Fruit fly (Drosophila melanogaster): ENCODE results near the gene snf.

The snf gene

DNA sequence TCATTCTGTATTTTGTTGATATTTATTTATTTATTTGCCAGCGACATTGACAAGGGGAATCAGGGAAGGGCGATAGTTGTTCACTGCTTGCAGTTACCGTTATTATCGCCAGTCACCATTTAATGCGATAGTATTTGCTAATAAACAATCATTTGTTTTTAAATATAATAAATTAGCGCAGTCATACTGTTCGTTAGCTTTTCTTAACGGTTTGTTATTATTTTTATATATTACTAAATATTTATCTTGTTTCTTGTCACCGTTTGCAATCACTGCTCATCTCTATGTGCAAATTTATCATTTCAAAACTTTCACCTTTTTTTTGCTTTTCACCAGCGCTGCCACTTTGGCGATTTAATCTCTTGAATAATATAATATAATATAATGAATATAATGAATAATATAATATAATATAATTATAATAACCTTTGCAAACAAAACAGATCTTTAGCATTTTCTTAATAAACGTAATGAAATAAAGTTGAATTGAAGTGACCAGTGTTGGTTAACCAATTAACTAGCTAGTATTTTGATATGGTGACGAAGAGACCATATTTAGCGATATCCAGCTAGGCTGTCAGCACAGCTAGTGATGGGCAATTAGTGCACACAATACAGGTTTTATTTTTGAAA is 20.3 kb downstream of the snf start, which contains the start of the genes CG3309 and XRCC1 (continued):
- TF ChIP-seq CG8290 (GFP tag; optimal IDR thresholded peaks at IDR 0.05): peak; percentile 97
- peak; percentile 94 to 98 for TF ChIP-seq CG8290 (tag; optimal IDR thresholded peaks at IDR 0.05)
- peak; percentile 33; the same call in 1 of the 2 replicates for TF ChIP-seq ranshi (GFP tag; IDR thresholded peaks at IDR 0.05)
- TF ChIP-seq CG1647 (GFP tag; optimal IDR thresholded peaks at IDR 0.05): no peak
- peak; percentile 47 for TF ChIP-seq CG2120 (GFP tag; optimal IDR thresholded peaks at IDR 0.05)
- no peak for TF ChIP-seq CG4854 (GFP tag; optimal IDR thresholded peaks at IDR 0.05)
- TF ChIP-seq schlank (tag; optimal IDR thresholded peaks at IDR 0.05): no peak
- TF ChIP-seq br (optimal IDR thresholded peaks at IDR 0.05): no peak
- TF ChIP-seq CG11504 (tag; optimal IDR thresholded peaks at IDR 0.05): peak; percentile 59
- no peak for TF ChIP-seq Hr78 (GFP tag; optimal IDR thresholded peaks at IDR 0.05)
- no peak for TF ChIP-seq Lim3 (GFP tag; IDR thresholded peaks at IDR 0.05)
- peak; percentile 53 for TF ChIP-seq Hmr (GFP tag; optimal IDR thresholded peaks at IDR 0.05)
- TF ChIP-seq Mad (GFP tag; optimal IDR thresholded peaks at IDR 0.05): peak; percentile 34
- no peak for TF ChIP-seq Hand (GFP tag; optimal IDR thresholded peaks at IDR 0.05)
- no peak for TF ChIP-seq CG10959 (GFP tag; IDR thresholded peaks at IDR 0.05)
- no peak for TF ChIP-seq maf-S (GFP tag; optimal IDR thresholded peaks at IDR 0.05)
- TF ChIP-seq slou (GFP tag; optimal IDR thresholded peaks at IDR 0.05): no peak
- TF ChIP-seq aop (GFP tag; IDR thresholded peaks at IDR 0.05): no peak
- TF ChIP-seq CG12236 (GFP tag; optimal IDR thresholded peaks at IDR 0.05): no peak
- no peak for TF ChIP-seq CG16863 (GFP tag; optimal IDR thresholded peaks at IDR 0.05)
- TF ChIP-seq CG34224 (GFP tag; IDR thresholded peaks at IDR 0.05; ENCODE audit: partially characterized antibody): peak; percentile 65

DNA sequence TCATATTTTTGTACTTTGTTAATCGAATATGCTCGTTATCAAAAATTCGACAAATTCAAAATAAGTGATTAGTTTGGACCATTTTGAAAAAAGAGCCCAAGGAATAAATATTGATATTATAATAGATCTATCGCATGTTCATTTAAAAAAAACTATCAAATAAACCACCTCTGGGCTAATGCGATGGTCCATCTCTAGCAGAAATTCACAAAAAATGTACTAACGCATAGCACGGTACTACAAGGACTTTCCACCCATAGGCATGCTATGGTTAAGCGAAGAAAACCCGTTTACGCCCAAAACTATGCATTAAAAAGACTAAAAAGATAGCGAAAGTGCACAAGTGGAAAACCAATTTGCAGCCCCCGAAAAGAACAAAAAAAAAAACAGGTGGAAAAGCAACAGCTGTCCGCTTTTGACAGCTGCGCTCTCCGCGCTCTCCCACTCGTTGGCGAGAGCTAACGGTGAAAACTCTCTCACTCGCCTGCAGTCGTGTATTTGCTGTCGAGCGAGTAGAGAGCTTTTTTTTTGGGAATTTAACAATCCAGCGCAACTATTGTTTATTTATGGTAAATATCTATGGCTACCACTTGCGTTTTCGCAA is 23.3 kb downstream of the snf start, which contains the start of gene CanB:
Gene CanB, plus strand, starts transcription at position 241 of the 604 bp plus-strand sequence.
- TF ChIP-seq CG17912 (GFP tag; optimal IDR thresholded peaks at IDR 0.05) (no peak), Fer3 (tag; optimal IDR thresholded peaks at IDR 0.05) (peak; percentile 8), CG2120 (GFP tag; optimal IDR thresholded peaks at IDR 0.05) (peak; percentile 28), odd (GFP tag; optimal IDR thresholded peaks at IDR 0.05) (no peak), al (GFP tag; IDR thresholded peaks at IDR 0.05) (no peak), kah (GFP tag; optimal IDR thresholded peaks at IDR 0.05) (no peak), tx (GFP tag; optimal IDR thresholded peaks at IDR 0.05) (no peak), row (GFP tag; IDR thresholded peaks at IDR 0.05) (peak; percentile 78), maf-S (GFP tag; optimal IDR thresholded peaks at IDR 0.05) (no peak), wor (GFP tag; IDR thresholded peaks at IDR 0.05) (no peak), Hr3 (GFP tag; optimal IDR thresholded peaks at IDR 0.05) (no peak), pzg (GFP tag; optimal IDR thresholded peaks at IDR 0.05) (peak; percentile 29), CG7357 (GFP tag; IDR thresholded peaks at IDR 0.05) (no peak), dimm (GFP tag; IDR thresholded peaks at IDR 0.05) (no peak), Xbp1 (GFP tag; optimal IDR thresholded peaks at IDR 0.05) (peak; percentile 19), CG1602 (GFP tag; optimal IDR thresholded peaks at IDR 0.05) (no peak), CG11695 (GFP tag; IDR thresholded peaks at IDR 0.05) (no peak), CG15514 (GFP tag; optimal IDR thresholded peaks at IDR 0.05) (peak; percentile 34), Fer1 (GFP tag; optimal IDR thresholded peaks at IDR 0.05) (peak; percentile 11), Dad (GFP tag; optimal IDR thresholded peaks at IDR 0.05) (no peak), klu (GFP tag; IDR thresholded peaks at IDR 0.05) (no peak), CG3726 (GFP tag; IDR thresholded peaks at IDR 0.05) (no peak), Nf-YC (tag; optimal IDR thresholded peaks at IDR 0.05) (no peak), CG13123 (GFP tag; optimal IDR thresholded peaks at IDR 0.05) (no peak), esg (GFP tag; conservative IDR thresholded peaks at IDR 0.05) (no peak), sima (GFP tag; optimal IDR thresholded peaks at IDR 0.05) (no peak), wek (GFP tag; optimal IDR thresholded peaks at IDR 0.05) (no peak), lilli (GFP tag; optimal IDR thresholded peaks at IDR 0.05) (peak; percentile 16), CG10267 (tag; optimal IDR thresholded peaks at IDR 0.05) (peak; percentile 20), hkb (optimal IDR thresholded peaks at IDR 0.05) (no peak), hkb (GFP tag; IDR thresholded peaks at IDR 0.05) (0 out of 2 replicates have a peak, but pooled peaks have one; percentile 28), HLH3B (GFP tag; IDR thresholded peaks at IDR 0.05) (no peak; the same call in 1 of the 2 replicates)

Data from whole organism, embryonic.